Worm (Caenorhabditis elegans): Measurements from ENCODE around the gene Y97E10AR.1.

Gene Y97E10AR.1

ce11 chrV:7956218-7956617, 45.0 kb upstream of the Y97E10AR.1 start, which contains the start of gene pals-34:
TSS of gene pals-34 (minus strand) at chrV:7956497.
- no peak for TF ChIP-seq fkh-10 (GFP tag; optimal IDR thresholded peaks at IDR 0.05)
- TF ChIP-seq ztf-16 (tag; optimal IDR thresholded peaks at IDR 0.05) = no peak
- no peak for TF ChIP-seq odd-2 (tag; optimal IDR thresholded peaks at IDR 0.05)
- no peak for TF ChIP-seq sox-4 (tag; optimal IDR thresholded peaks at IDR 0.05)
- no peak for TF ChIP-seq K09A11.1 (tag; optimal IDR thresholded peaks at IDR 0.05; ENCODE audit: insufficient read depth)
- TF ChIP-seq hlh-6 (tag; optimal IDR thresholded peaks at IDR 0.05) = no peak

- no peak for TF ChIP-seq unc-3 (GFP tag; conservative IDR thresholded peaks at IDR 0.05)
- TF ChIP-seq unc-3 (tag; optimal IDR thresholded peaks at IDR 0.05) = no peak
- TF ChIP-seq elt-4 (tag; optimal IDR thresholded peaks at IDR 0.05) = no peak
- TF ChIP-seq ceh-6 (GFP tag; optimal IDR thresholded peaks at IDR 0.05) = no peak
Observed at ce11 chrV:7958740-7959320, 42.4 kb upstream of the Y97E10AR.1 start, which contains the start of the genes clec-217 and F26D11.2. TSS of gene clec-217 (minus strand) at chrV:7958840. TSS of gene F26D11.2 (plus strand) at chrV:7959270.

- TF ChIP-seq pat-9 (tag; optimal IDR thresholded peaks at IDR 0.05) (no peak), nhr-11 (tag; optimal IDR thresholded peaks at IDR 0.05) (no peak), unc-86 (tag; optimal IDR thresholded peaks at IDR 0.05) (no peak), odd-2 (tag; optimal IDR thresholded peaks at IDR 0.05) (no peak), ceh-34 (tag; optimal IDR thresholded peaks at IDR 0.05) (no peak), unc-55 (GFP tag; optimal IDR thresholded peaks at IDR 0.05) (no peak), ama-1 (optimal IDR thresholded peaks at IDR 0.05) (no peak), T23F11.4 (GFP tag; optimal IDR thresholded peaks at IDR 0.05) (no peak), pqm-1 (tag; optimal IDR thresholded peaks at IDR 0.05) (no peak), lin-11 (tag; optimal IDR thresholded peaks at IDR 0.05) (no peak), fax-1 (tag; optimal IDR thresholded peaks at IDR 0.05) (no peak)
Observed at ce11 chrV:7964429-7964828, 36.8 kb upstream of the Y97E10AR.1 start.

ce11 chrV:7969107-7969506, 32.2 kb upstream of the Y97E10AR.1 start, which contains the start of gene che-7:
TSS of gene che-7 (minus strand) at chrV:7969207.
- TF ChIP-seq unc-3 (GFP tag; conservative IDR thresholded peaks at IDR 0.05) (no peak), unc-3 (tag; optimal IDR thresholded peaks at IDR 0.05) (no peak), nhr-11 (tag; optimal IDR thresholded peaks at IDR 0.05) (no peak)

ce11 chrV:7970519-7970918, 30.7 kb upstream of the Y97E10AR.1 start:
- no peak for TF ChIP-seq ceh-22 (tag; optimal IDR thresholded peaks at IDR 0.05)
- TF ChIP-seq ceh-45 (GFP tag; IDR thresholded peaks at IDR 0.05) = no peak
- TF ChIP-seq fax-1 (tag; optimal IDR thresholded peaks at IDR 0.05) = no peak
- TF ChIP-seq pros-1 (tag; optimal IDR thresholded peaks at IDR 0.05) = no peak

- no peak for TF ChIP-seq lim-6 (tag; optimal IDR thresholded peaks at IDR 0.05)
- TF ChIP-seq nfya-1 (tag; optimal IDR thresholded peaks at IDR 0.05) = no peak
- no peak for TF ChIP-seq hlh-30 (tag; optimal IDR thresholded peaks at IDR 0.05; ENCODE audit: insufficient read depth)
- TF ChIP-seq pat-9 (tag; optimal IDR thresholded peaks at IDR 0.05) = no peak
- no peak for TF ChIP-seq sdc-2 (tag; optimal IDR thresholded peaks at IDR 0.05)
- TF ChIP-seq pag-3 (tag; optimal IDR thresholded peaks at IDR 0.05; ENCODE audit: borderline replicate concordance) = no peak
- TF ChIP-seq ceh-30 (tag; optimal IDR thresholded peaks at IDR 0.05) = no peak
- no peak for TF ChIP-seq npax-4 (tag; optimal IDR thresholded peaks at IDR 0.05)
- TF ChIP-seq K09A11.1 (tag; optimal IDR thresholded peaks at IDR 0.05; ENCODE audit: insufficient read depth) = no peak
- no peak for TF ChIP-seq tbx-2 (tag; optimal IDR thresholded peaks at IDR 0.05)
- TF ChIP-seq che-1 (tag; optimal IDR thresholded peaks at IDR 0.05) = no peak
- TF ChIP-seq nhr-11 (tag; optimal IDR thresholded peaks at IDR 0.05) = no peak
- no peak for TF ChIP-seq ama-1 (optimal IDR thresholded peaks at IDR 0.05)
- TF ChIP-seq ceh-9 (tag; optimal IDR thresholded peaks at IDR 0.05) = no peak
- TF ChIP-seq Y22D7AL.16 (tag; optimal IDR thresholded peaks at IDR 0.05) = no peak
- TF ChIP-seq fax-1 (tag; optimal IDR thresholded peaks at IDR 0.05) = no peak
- no peak for TF ChIP-seq ceh-14 (tag; optimal IDR thresholded peaks at IDR 0.05)
Observed at ce11 chrV:7971376-7971775, 29.9 kb upstream of the Y97E10AR.1 start.
